Fruit fly (Drosophila melanogaster) whole organism, adult: ENCODE data around the gene SkpC.

Experiments
- CG11617 ChIP-seq: fragments of 200-800 bp; sonication (Bioruptor generic); optimal IDR thresholded peaks from 2 replicates; lab custom pipeline; 2017; ENCODE audit warnings: mild to moderate bottlenecking, missing biosample characterization, missing genetic modification reagents, missing genetic modification characterization
- CG12768 ChIP-seq: fragments of 200-800 bp; sonication (Bioruptor generic); optimal IDR thresholded peaks from 2 replicates; lab custom pipeline; 2017; ENCODE audit warnings: missing biosample characterization, missing genetic modification characterization, mild to moderate bottlenecking, moderate library complexity, missing genetic modification reagents
- CG14711 ChIP-seq: fragments of 200-800 bp; sonication (Bioruptor generic); optimal IDR thresholded peaks from 2 replicates; lab custom pipeline; 2018; ENCODE audit warnings: missing biosample characterization, mild to moderate bottlenecking, missing genetic modification characterization, moderate library complexity
- CG1620 ChIP-seq: fragments of 200-800 bp; sonication (Bioruptor generic); optimal IDR thresholded peaks from 2 replicates; lab custom pipeline; 2016; ENCODE audit warnings: missing biosample characterization, missing genetic modification characterization
- CG33017 ChIP-seq: fragments of 200-800 bp; sonication (Bioruptor generic); optimal IDR thresholded peaks from 2 replicates; lab custom pipeline; 2018; ENCODE audit warnings: missing biosample characterization, mild to moderate bottlenecking, missing genetic modification characterization, moderate library complexity
- CG5204 ChIP-seq: fragments of 200-800 bp; sonication (Bioruptor generic); optimal IDR thresholded peaks from 2 replicates; lab custom pipeline; 2016; ENCODE audit warnings: missing biosample characterization, missing genetic modification characterization
- CG7045 ChIP-seq: fragments of 200-800 bp; sonication (Bioruptor generic); optimal IDR thresholded peaks from 2 replicates; lab custom pipeline; 2017; ENCODE audit warnings: missing biosample characterization, mild to moderate bottlenecking, missing genetic modification characterization
- CG7101 ChIP-seq: fragments of 200-800 bp; sonication (Bioruptor generic); optimal IDR thresholded peaks from 2 replicates; lab custom pipeline; 2018; ENCODE audit warnings: missing biosample characterization, mild to moderate bottlenecking, missing genetic modification characterization, moderate library complexity
- Clk ChIP-seq: fragments of 200-800 bp; sonication (Bioruptor generic); optimal IDR thresholded peaks from 2 replicates; lab custom pipeline; 2017; ENCODE audit warnings: missing biosample characterization, missing genetic modification characterization
- Crg-1 ChIP-seq: fragments of 200-800 bp; sonication (Bioruptor generic); optimal IDR thresholded peaks from 2 replicates; lab custom pipeline; 2016; ENCODE audit warnings: missing biosample characterization, missing genetic modification characterization
- Hr96 ChIP-seq: fragments of 200-800 bp; sonication (Bioruptor generic); optimal IDR thresholded peaks from 2 replicates; lab custom pipeline; 2016; ENCODE audit warnings: missing biosample characterization, missing genetic modification characterization
- Mnt ChIP-seq: fragments of 200-800 bp; sonication (Bioruptor generic); optimal IDR thresholded peaks from 2 replicates; lab custom pipeline; 2016; ENCODE audit warnings: missing biosample characterization, mild to moderate bottlenecking, missing genetic modification characterization
- bab1 ChIP-seq: fragments of 200-800 bp; sonication (Bioruptor generic); optimal IDR thresholded peaks from 3 replicates; lab custom pipeline; 2019; ENCODE audit warnings: missing biosample characterization, mild to moderate bottlenecking, missing genetic modification characterization, moderate library complexity
- cic ChIP-seq: fragments of 200-800 bp; sonication (Bioruptor generic); optimal IDR thresholded peaks from 2 replicates; lab custom pipeline; 2017; ENCODE audit warnings: missing biosample characterization, mild to moderate bottlenecking, missing genetic modification characterization, moderate library complexity
- cnc ChIP-seq, 2 experiments: fragments of >200 bp; optimal IDR thresholded peaks; 2 replicates each; lab custom pipeline; 2017
- kay ChIP-seq: fragments of 200-800 bp; sonication (Bioruptor generic); peaks from one replicate; lab custom pipeline; 2016; ENCODE audit warnings: missing biosample characterization, missing genetic modification characterization, borderline replicate concordance
- ovo ChIP-seq: fragments of 200-800 bp; sonication (Bioruptor generic); optimal IDR thresholded peaks from 2 replicates; lab custom pipeline; 2016; ENCODE audit warnings: missing biosample characterization, missing genetic modification characterization
- pad ChIP-seq: fragments of 200-800 bp; sonication (Bioruptor generic); optimal IDR thresholded peaks from 3 replicates; lab custom pipeline; 2017; ENCODE audit warnings: missing biosample characterization, missing genetic modification characterization, mild to moderate bottlenecking, moderate library complexity, missing genetic modification reagents
- tj ChIP-seq: fragments of 200-800 bp; sonication (Bioruptor generic); optimal IDR thresholded peaks from 3 replicates; lab custom pipeline; 2017; ENCODE audit warnings: missing biosample characterization, mild to moderate bottlenecking, missing genetic modification characterization, moderate library complexity
- toe ChIP-seq: fragments of 200-800 bp; sonication (Bioruptor generic); optimal IDR thresholded peaks from 2 replicates; lab custom pipeline; 2016; ENCODE audit warnings: missing biosample characterization, missing genetic modification characterization

SkpC gene

dm6 chrX:19775055-19775645 is 40.7 kb upstream of the SkpC start:
- TF ChIP-seq pad (no peak), cic (GFP tag; lab: Kevin White, UChicago) (no peak), kay (GFP tag; lab: Kevin White, UChicago) (no peak), CG5204 (GFP tag; lab: Kevin White, UChicago) (no peak), CG14711 (no peak), Clk (GFP tag; lab: Kevin White, UChicago) (no peak), toe (GFP tag; lab: Kevin White, UChicago) (no peak), tj (GFP tag; lab: Kevin White, UChicago) (no peak), CG33017 (tag; lab: Kevin White, UChicago) (no peak)

- TF ChIP-seq CG11617 (GFP tag; lab: Kevin White, UChicago) (no peak), ovo (no peak), CG14711 (no peak), CG12768 (GFP tag; lab: Kevin White, UChicago) (no peak), CG5204 (GFP tag; lab: Kevin White, UChicago) (no peak), CG7045 (GFP tag; lab: Kevin White, UChicago) (no peak), cic (GFP tag; lab: Kevin White, UChicago) (no peak), CG7101 (tag; lab: Kevin White, UChicago) (no peak), toe (GFP tag; lab: Kevin White, UChicago) (no peak), cnc (optimal IDR thresholded peaks at IDR 0.05; lab: Kevin White, UChicago) (no peak), kay (GFP tag; lab: Kevin White, UChicago) (no peak), Clk (GFP tag; lab: Kevin White, UChicago) (no peak)
Observed at dm6 chrX:19781861-19782260, 34.0 kb upstream of the SkpC start.

- TF ChIP-seq pad (peak; percentile 23), toe (GFP tag; lab: Kevin White, UChicago) (no peak)
Observed at dm6 chrX:19782736-19783325, 33.0 kb upstream of the SkpC start.

- no peak for TF ChIP-seq CG11617 (GFP tag; lab: Kevin White, UChicago)
- TF ChIP-seq Mnt (GFP tag; lab: Kevin White, UChicago) = no peak
- no peak for TF ChIP-seq toe (GFP tag; lab: Kevin White, UChicago)
- TF ChIP-seq cnc (optimal IDR thresholded peaks at IDR 0.05; lab: Kevin White, UChicago) = no peak
- TF ChIP-seq Hr96 (GFP tag; lab: Kevin White, UChicago) = no peak
- TF ChIP-seq CG1620 (GFP tag; lab: Kevin White, UChicago) = no peak
- no peak for TF ChIP-seq CG7045 (GFP tag; lab: Kevin White, UChicago)
- TF ChIP-seq tj (GFP tag; lab: Kevin White, UChicago) = no peak
- no peak for TF ChIP-seq CG7101 (tag; lab: Kevin White, UChicago)
- no peak for TF ChIP-seq CG5204 (GFP tag; lab: Kevin White, UChicago)
- no peak for TF ChIP-seq Crg-1
- TF ChIP-seq cic (GFP tag; lab: Kevin White, UChicago) = no peak
- TF ChIP-seq ovo = no peak
- TF ChIP-seq Clk (GFP tag; lab: Kevin White, UChicago) = no peak
- no peak for TF ChIP-seq CG12768 (GFP tag; lab: Kevin White, UChicago)
- TF ChIP-seq bab1 = no peak
- TF ChIP-seq pad = no peak
- no peak for TF ChIP-seq CG33017 (tag; lab: Kevin White, UChicago)
- TF ChIP-seq CG14711 = no peak
Observed at dm6 chrX:19783457-19783856, 32.4 kb upstream of the SkpC start, which contains the start of gene zld. zld (minus strand) TSS chrX:19783548.

- TF ChIP-seq toe (GFP tag; lab: Kevin White, UChicago) (no peak), kay (GFP tag; lab: Kevin White, UChicago) (no peak), tj (GFP tag; lab: Kevin White, UChicago) (no peak), CG11617 (GFP tag; lab: Kevin White, UChicago) (no peak), pad (no peak), CG12768 (GFP tag; lab: Kevin White, UChicago) (no peak), Clk (GFP tag; lab: Kevin White, UChicago) (no peak), CG14711 (no peak), CG7101 (tag; lab: Kevin White, UChicago) (no peak), Hr96 (GFP tag; lab: Kevin White, UChicago) (no peak), CG7045 (GFP tag; lab: Kevin White, UChicago) (no peak), CG33017 (tag; lab: Kevin White, UChicago) (no peak), Mnt (GFP tag; lab: Kevin White, UChicago) (no peak), CG1620 (GFP tag; lab: Kevin White, UChicago) (no peak), cnc (optimal IDR thresholded peaks at IDR 0.05; lab: Kevin White, UChicago) (no peak), Crg-1 (no peak), CG5204 (GFP tag; lab: Kevin White, UChicago) (no peak), cic (GFP tag; lab: Kevin White, UChicago) (no peak)
Observed at dm6 chrX:19784875-19785274, 31.0 kb upstream of the SkpC start.

- TF ChIP-seq CG5204 (GFP tag; lab: Kevin White, UChicago) (no peak), CG33017 (tag; lab: Kevin White, UChicago) (no peak), CG1620 (GFP tag; lab: Kevin White, UChicago) (no peak), cic (GFP tag; lab: Kevin White, UChicago) (no peak), bab1 (no peak), Clk (GFP tag; lab: Kevin White, UChicago) (no peak), Mnt (GFP tag; lab: Kevin White, UChicago) (no peak)
Observed at dm6 chrX:19785403-19785802, 30.5 kb upstream of the SkpC start.
